Fruit fly (Drosophila melanogaster) whole organism, wandering third instar larva: Measurements from ENCODE around the gene NijB.

Experiments used
- Abd-B ChIP-seq: fragments of >200 bp; optimal IDR thresholded peaks from 2 replicates; lab custom pipeline; 2017; ENCODE audit warnings: missing biosample characterization, missing genetic modification characterization
- Hr78 ChIP-seq: fragments of >200 bp; optimal IDR thresholded peaks from 2 replicates; lab custom pipeline; 2017; ENCODE audit warnings: missing biosample characterization, missing genetic modification characterization
- Myc ChIP-seq: fragments of >200 bp; optimal IDR thresholded peaks from 2 replicates; lab custom pipeline; 2017
- N ChIP-seq: fragments of >200 bp; optimal IDR thresholded peaks from 2 replicates; lab custom pipeline; 2018; ENCODE audit warnings: missing biosample characterization, missing external identifiers, missing genetic modification characterization
- dl ChIP-seq, 2 experiments: fragments of 175-275, 200-275 bp in 1 of 2; fragments of 200-275 bp in 1 of 2; sonication (Bioruptor generic); optimal IDR thresholded peaks; lab custom pipeline; 2018; ENCODE audit warnings: mild to moderate bottlenecking in 2 of 2, missing biosample characterization in 2 of 2, missing genetic modification characterization in 2 of 2, moderate library complexity in 2 of 2; ENCODE audit not compliant: partially characterized antibody in 2 of 2, insufficient read depth in 1 of 2
- ey ChIP-seq: fragments of 200-800 bp; sonication (Bioruptor generic); optimal IDR thresholded peaks from 2 replicates; lab custom pipeline; 2016; ENCODE audit warnings: missing biosample characterization, missing genetic modification characterization
- fru ChIP-seq: fragments of 200-800 bp; sonication (Bioruptor generic); optimal IDR thresholded peaks from 3 replicates; lab custom pipeline; 2016; ENCODE audit warnings: missing biosample characterization, mild to moderate bottlenecking, missing genetic modification characterization
- h ChIP-seq: fragments of 200-800 bp; sonication (Bioruptor generic); optimal IDR thresholded peaks from 3 replicates; lab custom pipeline; 2016; ENCODE audit warnings: missing biosample characterization, mild to moderate bottlenecking, missing genetic modification characterization
- psq ChIP-seq: fragments of 200-800 bp; sonication (Bioruptor generic); optimal IDR thresholded peaks from 3 replicates; lab custom pipeline; 2017; ENCODE audit warnings: missing biosample characterization, mild to moderate bottlenecking, missing genetic modification characterization, moderate library complexity
- usp ChIP-seq: fragments of >200 bp; optimal IDR thresholded peaks from 2 replicates; lab custom pipeline; 2017; ENCODE audit warnings: missing biosample characterization, missing genetic modification characterization
- woc ChIP-seq: sonication (Bioruptor generic); optimal IDR thresholded peaks from 2 replicates; lab custom pipeline; 2016; ENCODE audit warnings: missing biosample characterization, mild to moderate bottlenecking, missing genetic modification characterization

DNA sequence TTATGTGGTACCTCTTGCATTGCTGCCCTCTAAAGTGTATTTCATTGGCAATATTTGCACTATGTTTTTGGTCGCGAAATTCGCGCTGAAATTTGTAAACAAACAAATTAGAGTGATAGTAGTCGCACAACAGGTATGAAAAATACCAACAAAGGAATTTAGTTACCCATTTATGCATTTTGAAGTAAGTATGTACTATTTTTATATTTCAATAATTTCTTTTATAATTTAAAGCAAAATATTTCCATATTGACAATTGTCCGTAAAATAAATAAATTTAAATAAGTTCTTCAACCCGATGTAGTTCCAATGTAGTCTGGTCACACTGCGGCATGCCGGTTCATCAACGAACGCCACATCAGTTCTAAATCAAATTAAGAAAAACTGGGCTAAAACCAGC lies 19.7 kb upstream of the NijB start, which contains the start of the genes Rad9 and Uggt:
- TF ChIP-seq psq (GFP tag; lab: Kevin White, UChicago) (peak; percentile 20), Hr78 (GFP tag; lab: Kevin White, UChicago) (no peak), dl (GFP tag; optimal IDR thresholded peaks at IDR 0.05; lab: Kevin White, UChicago; ENCODE audit: insufficient read depth in 1 of 2, partially characterized antibody in 2 of 2) (no peak), Myc (lab: Kevin White, UChicago) (no peak), h (GFP tag; lab: Kevin White, UChicago) (no peak), woc (GFP tag; lab: Kevin White, UChicago) (no peak), fru (GFP tag; lab: Kevin White, UChicago) (no peak), ey (GFP tag; lab: Kevin White, UChicago) (no peak), usp (GFP tag; lab: Kevin White, UChicago) (no peak), Abd-B (GFP tag; lab: Kevin White, UChicago) (no peak), N (GFP tag; lab: Kevin White, UChicago) (no peak)
